Worm (Caenorhabditis elegans) whole organism, early embryonic: ENCODE measurements around the gene ZK1320.7.

Experiments used
- B0310.2 ChIP-seq: sonication (generic microtip); optimal IDR thresholded peaks from 2 replicates; lab custom pipeline; 2016; ENCODE audit warnings: mild to moderate bottlenecking, missing genetic modification characterization, missing compliant biosample characterization
- aly-1 ChIP-seq: sonication (generic microtip); optimal IDR thresholded peaks from 2 replicates; lab custom pipeline; 2016; ENCODE audit warnings: missing genetic modification characterization, missing compliant biosample characterization
- ama-1 ChIP-seq: fragments of 150-350 bp; optimal IDR thresholded peaks from 2 replicates; lab custom pipeline; 2014
- flt-1 ChIP-seq: fragments of 200-800 bp; sonication (Bioruptor generic); IDR thresholded peaks from 2 replicates; pipeline ENCODE4 v1.3.6; 2022; ENCODE audit warnings: missing genetic modification characterization, missing compliant biosample characterization
- hmbx-1 ChIP-seq: sonication (generic microtip); optimal IDR thresholded peaks from 2 replicates; lab custom pipeline; 2016; ENCODE audit warnings: mild to moderate bottlenecking, missing genetic modification characterization, missing compliant biosample characterization
- hmg-4 ChIP-seq: fragments of 200-800 bp; sonication (Bioruptor generic); optimal IDR thresholded peaks from 2 replicates; lab custom pipeline; 2018; ENCODE audit warnings: mild to moderate bottlenecking, missing genetic modification characterization, missing compliant biosample characterization
- scrt-1 ChIP-seq: fragments of 200-800 bp; sonication (Bioruptor generic); IDR thresholded peaks from 2 replicates; pipeline ENCODE4 v1.3.6; 2022; ENCODE audit warnings: missing genetic modification characterization, missing compliant biosample characterization
- tbx-11 ChIP-seq: fragments of 200-800 bp; sonication (Bioruptor generic); IDR thresholded peaks from 2 replicates; pipeline ENCODE4 v1.3.6; 2022; ENCODE audit warnings: missing genetic modification characterization, missing compliant biosample characterization

ce11 chrII:9625930-9626329 lies 45.5 kb upstream of the ZK1320.7 start:
- no peak for TF ChIP-seq aly-1 (tag; lab: Kevin White, UChicago)
- TF ChIP-seq flt-1 (GFP tag; lab: Robert Waterston, UW) = no peak
- TF ChIP-seq ama-1 (lab: Kevin White, UChicago) = no peak
- TF ChIP-seq tbx-11 (GFP tag; lab: Robert Waterston, UW) = no peak
- no peak for TF ChIP-seq B0310.2 (tag; lab: Kevin White, UChicago)
- TF ChIP-seq scrt-1 (GFP tag; lab: Robert Waterston, UW) = no peak
- TF ChIP-seq hmg-4 (GFP tag; lab: Kevin White, UChicago) = no peak
- TF ChIP-seq hmbx-1 (tag; lab: Kevin White, UChicago) = no peak
